Worm (Caenorhabditis elegans): ENCODE results near the gene C32B5.13.
"Not testable (repeated sequence)": the region's sequence is repeated elsewhere in the genome, so short reads cannot be mapped to it uniquely, and the experiment has no call there.

DNA sequence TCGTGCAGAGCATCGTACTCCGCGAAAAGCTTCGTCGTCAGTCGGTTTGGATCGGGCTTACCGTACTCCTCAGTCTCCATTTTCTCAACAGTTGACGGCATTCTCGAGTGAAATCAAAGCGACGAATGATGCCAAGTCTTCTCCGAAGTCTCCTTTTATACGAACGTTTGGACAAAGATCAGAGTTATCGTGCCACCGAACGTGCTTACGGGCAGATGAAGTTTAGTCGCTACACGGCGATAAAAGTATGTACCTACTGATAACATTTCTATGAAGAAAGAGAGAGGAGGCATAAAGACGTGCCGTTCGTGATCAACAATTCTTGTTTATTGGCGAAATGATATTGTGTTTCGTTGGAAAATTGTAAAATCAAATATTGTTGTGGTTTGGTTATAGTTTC lies 44.5 kb upstream of the C32B5.13 start, which contains the start of gene F45D11.14:
- TF ChIP-seq nhr-237 (tag; optimal IDR thresholded peaks at IDR 0.05); zip-11 (GFP tag; IDR thresholded peaks at IDR 0.05); F10B5.3 (tag; optimal IDR thresholded peaks at IDR 0.05); egl-27 (tag; optimal IDR thresholded peaks at IDR 0.05); ces-1 (GFP tag; optimal IDR thresholded peaks at IDR 0.05); pha-4 (GFP tag; IDR thresholded peaks at IDR 0.05); pha-4 (tag; optimal IDR thresholded peaks at IDR 0.05); dpl-1 (GFP tag; optimal IDR thresholded peaks at IDR 0.05); aly-2 (tag; optimal IDR thresholded peaks at IDR 0.05); fos-1 (tag; optimal IDR thresholded peaks at IDR 0.05); Y48G9A.11 (GFP tag; IDR thresholded peaks at IDR 0.05); mep-1 (tag; optimal IDR thresholded peaks at IDR 0.05); snpc-4 (tag; optimal IDR thresholded peaks at IDR 0.05); dve-1 (tag; optimal IDR thresholded peaks at IDR 0.05; ENCODE audit: insufficient read depth); lin-13 (GFP tag; optimal IDR thresholded peaks at IDR 0.05): not testable (repeated sequence)

Measured in whole organism, L4 larva.